Fruit fly (Drosophila melanogaster) whole organism, embryonic: ENCODE data around the gene Etfb.

Experiments used
- C15 ChIP-seq: fragments of 200-800 bp; sonication (Bioruptor generic); IDR thresholded peaks from 3 replicates; pipeline ENCODE4 v1.3.6; 2022; ENCODE audit warnings: missing biosample characterization, missing genetic modification characterization
- CG10431 ChIP-seq: fragments of 200-800 bp; sonication (Bioruptor generic); optimal IDR thresholded peaks from 3 replicates; lab custom pipeline; 2018; ENCODE audit warnings: missing biosample characterization, mild to moderate bottlenecking, missing genetic modification characterization
- CG11456 ChIP-seq: fragments of 200-800 bp; sonication (Bioruptor generic); IDR thresholded peaks from 3 replicates; pipeline ENCODE4 v1.3.6; 2022; ENCODE audit warnings: missing biosample characterization, missing genetic modification characterization
- CG1233 ChIP-seq: fragments of 200-800 bp; sonication (Bioruptor generic); optimal IDR thresholded peaks from 4 replicates; lab custom pipeline; 2018; ENCODE audit warnings: missing biosample characterization, mild to moderate bottlenecking, missing genetic modification characterization
- CG12659 ChIP-seq: fragments of 200-800 bp; sonication (Bioruptor generic); optimal IDR thresholded peaks from 3 replicates; lab custom pipeline; 2017; ENCODE audit warnings: mild to moderate bottlenecking, missing biosample characterization, missing genetic modification reagents, missing genetic modification characterization
- CG13287 ChIP-seq: fragments of 200-800 bp; sonication (Bioruptor generic); IDR thresholded peaks from 2 replicates; pipeline ENCODE4 v1.3.6; 2022; ENCODE audit warnings: missing biosample characterization, missing genetic modification characterization; ENCODE audit not compliant: partially characterized antibody
- CG14441 ChIP-seq: fragments of 200-800 bp; sonication (Bioruptor generic); IDR thresholded peaks from 2 replicates; pipeline ENCODE4 v1.3.6; 2022; ENCODE audit warnings: missing biosample characterization, missing genetic modification characterization
- CG15696 ChIP-seq: fragments of 200-800 bp; sonication (Bioruptor generic); optimal IDR thresholded peaks from 2 replicates; lab custom pipeline; 2019; ENCODE audit warnings: missing biosample characterization, mild to moderate bottlenecking, missing genetic modification characterization, moderate library complexity
- CG1647 ChIP-seq: fragments of 200-800 bp; sonication (Bioruptor generic); optimal IDR thresholded peaks from 3 replicates; lab custom pipeline; 2016; ENCODE audit warnings: missing biosample characterization, missing genetic modification characterization
- CG17568 ChIP-seq: fragments of 200-800 bp; sonication (Bioruptor generic); optimal IDR thresholded peaks from 2 replicates; lab custom pipeline; 2018; ENCODE audit warnings: missing biosample characterization, mild to moderate bottlenecking, missing genetic modification characterization, moderate library complexity
- CG2875 ChIP-seq: fragments of 200-800 bp; sonication (Bioruptor generic); optimal IDR thresholded peaks from 2 replicates; lab custom pipeline; 2017; ENCODE audit warnings: missing biosample characterization, mild to moderate bottlenecking, missing genetic modification characterization, missing genetic modification reagents
- CG31224 ChIP-seq: fragments of 200-800 bp; sonication (Bioruptor generic); IDR thresholded peaks from 2 replicates; pipeline ENCODE4 v1.3.6; 2022; ENCODE audit warnings: missing biosample characterization, missing genetic modification characterization
- CG4820 ChIP-seq: fragments of 200-800 bp; sonication (Bioruptor generic); optimal IDR thresholded peaks from 3 replicates; lab custom pipeline; 2016; ENCODE audit warnings: missing biosample characterization, missing genetic modification characterization
- CG5245 ChIP-seq: fragments of 200-800 bp; sonication (Bioruptor generic); optimal IDR thresholded peaks from 3 replicates; lab custom pipeline; 2016; ENCODE audit warnings: missing biosample characterization, missing genetic modification characterization
- CG6654 ChIP-seq: fragments of 200-800 bp; sonication (Bioruptor generic); optimal IDR thresholded peaks from 2 replicates; lab custom pipeline; 2017; ENCODE audit warnings: missing biosample characterization, mild to moderate bottlenecking, missing genetic modification characterization
- CG6813 ChIP-seq: fragments of 200-800 bp; sonication (Bioruptor generic); optimal IDR thresholded peaks from 2 replicates; lab custom pipeline; 2017; ENCODE audit warnings: missing biosample characterization, missing genetic modification characterization, mild to moderate bottlenecking, moderate library complexity, missing genetic modification reagents
- CG6854 ChIP-seq: fragments of 200-800 bp; sonication (Bioruptor generic); optimal IDR thresholded peaks from 3 replicates; lab custom pipeline; 2017; ENCODE audit warnings: missing biosample characterization, mild to moderate bottlenecking, missing genetic modification characterization
- CG8281 ChIP-seq: fragments of 200-800 bp; sonication (Bioruptor generic); optimal IDR thresholded peaks from 2 replicates; lab custom pipeline; 2018; ENCODE audit warnings: missing biosample characterization, mild to moderate bottlenecking, missing genetic modification characterization, moderate library complexity
- CG8359 ChIP-seq: fragments of 200-800 bp; sonication (Bioruptor generic); optimal IDR thresholded peaks from 2 replicates; lab custom pipeline; 2017; ENCODE audit warnings: missing biosample characterization, mild to moderate bottlenecking, missing genetic modification characterization, borderline replicate concordance
- CG9932 ChIP-seq: fragments of 200-800 bp; sonication (Bioruptor generic); IDR thresholded peaks from 2 replicates; pipeline ENCODE4 v1.3.6; 2022; ENCODE audit warnings: missing biosample characterization, missing genetic modification characterization
- Chrac-16 ChIP-seq: fragments of 200-800 bp; sonication (Bioruptor generic); optimal IDR thresholded peaks from 3 replicates; lab custom pipeline; 2016; ENCODE audit warnings: missing biosample characterization, missing genetic modification characterization
- E2f1 ChIP-seq: fragments of 200-800 bp; sonication (Bioruptor generic); IDR thresholded peaks from 2 replicates; pipeline ENCODE4 v1.3.6; 2022; ENCODE audit warnings: missing biosample characterization, missing genetic modification characterization
- GATAe ChIP-seq: fragments of 200-800 bp; sonication (Bioruptor generic); conservative IDR thresholded peaks from 2 replicates; pipeline ENCODE4 v1.3.6; 2022; ENCODE audit warnings: missing biosample characterization, missing genetic modification characterization
- HLHmδ ChIP-seq: fragments of 200-800 bp; sonication (Bioruptor generic); optimal IDR thresholded peaks from 2 replicates; lab custom pipeline; 2018; ENCODE audit warnings: missing biosample characterization, mild to moderate bottlenecking, missing genetic modification characterization, moderate library complexity
- Hr3 ChIP-seq: fragments of 200-800 bp; sonication (Bioruptor generic); optimal IDR thresholded peaks from 3 replicates; lab custom pipeline; 2016; ENCODE audit warnings: missing biosample characterization, missing genetic modification characterization
- Hr51 ChIP-seq, 2 experiments: fragments of 200-800 bp; sonication (Bioruptor generic); optimal IDR thresholded peaks; 2 replicates in 1 of 2; 3 replicates in 1 of 2; lab custom pipeline; 2016 to 2018; ENCODE audit warnings: missing biosample characterization in 2 of 2, missing genetic modification characterization in 2 of 2, mild to moderate bottlenecking in 1 of 2, moderate library complexity in 1 of 2
- Lim3 ChIP-seq: fragments of 200-800 bp; sonication (Bioruptor generic); IDR thresholded peaks from 2 replicates; pipeline ENCODE4 v1.3.6; 2022; ENCODE audit warnings: missing biosample characterization, missing genetic modification characterization
- Myb ChIP-seq: fragments of 200-800 bp; sonication (Bioruptor generic); optimal IDR thresholded peaks from 2 replicates; lab custom pipeline; 2016; ENCODE audit warnings: missing biosample characterization, missing genetic modification characterization
- PHDP ChIP-seq: fragments of 200-800 bp; sonication (Bioruptor generic); optimal IDR thresholded peaks from 3 replicates; lab custom pipeline; 2018; ENCODE audit warnings: missing biosample characterization, mild to moderate bottlenecking, missing genetic modification characterization, moderate library complexity
- Sry-δ ChIP-seq: fragments of 200-800 bp; sonication (Bioruptor generic); optimal IDR thresholded peaks from 2 replicates; lab custom pipeline; 2016; ENCODE audit warnings: missing biosample characterization, missing genetic modification characterization
- Ssrp ChIP-seq: fragments of 200-800 bp; sonication (Bioruptor generic); optimal IDR thresholded peaks from 2 replicates; lab custom pipeline; 2018; ENCODE audit warnings: missing biosample characterization, mild to moderate bottlenecking, missing genetic modification characterization, moderate library complexity
- Stat92E ChIP-seq, 3 experiments: fragments of >200 bp in 2 of 3; fragments of 200-800 bp in 1 of 3; sonication (Bioruptor generic) in 1 of 3; optimal IDR thresholded peaks; 2 replicates each; lab custom pipeline; 2017 to 2019; ENCODE audit warnings: missing biosample characterization in 3 of 3, missing genetic modification characterization in 3 of 3, mild to moderate bottlenecking in 1 of 3, moderate library complexity in 1 of 3
- YL-1 ChIP-seq: fragments of 200-800 bp; sonication (Bioruptor generic); optimal IDR thresholded peaks from 3 replicates; lab custom pipeline; 2017; ENCODE audit warnings: missing biosample characterization, mild to moderate bottlenecking, missing genetic modification characterization
- bab2 ChIP-seq: fragments of 200-800 bp; sonication (Bioruptor generic); optimal IDR thresholded peaks from 2 replicates; lab custom pipeline; 2016; ENCODE audit warnings: missing biosample characterization, missing genetic modification characterization
- bsh ChIP-seq, 2 experiments: fragments of 200-800 bp; sonication (Bioruptor generic); optimal IDR thresholded peaks; 2 replicates each; lab custom pipeline; 2017 to 2018; ENCODE audit warnings: mild to moderate bottlenecking in 2 of 2, missing biosample characterization in 2 of 2, missing genetic modification characterization in 2 of 2, moderate library complexity in 1 of 2
- exex ChIP-seq: fragments of 200-800 bp; sonication (Bioruptor generic); optimal IDR thresholded peaks from 4 replicates; lab custom pipeline; 2018; ENCODE audit warnings: missing biosample characterization, mild to moderate bottlenecking, missing genetic modification characterization, moderate library complexity
- eyg ChIP-seq: fragments of 200-800 bp; sonication (Bioruptor generic); optimal IDR thresholded peaks from 3 replicates; lab custom pipeline; 2016; ENCODE audit warnings: missing biosample characterization, missing genetic modification characterization
- fd3F ChIP-seq: fragments of 200-800 bp; sonication (Bioruptor generic); optimal IDR thresholded peaks from 2 replicates; lab custom pipeline; 2018; ENCODE audit warnings: missing biosample characterization, mild to moderate bottlenecking, missing genetic modification characterization, moderate library complexity
- hb ChIP-seq: fragments of 200-800 bp; sonication (Bioruptor generic); IDR thresholded peaks from 3 replicates; pipeline ENCODE4 v1.3.6; 2022; ENCODE audit warnings: missing biosample characterization, missing genetic modification characterization; ENCODE audit not compliant: partially characterized antibody
- lilli ChIP-seq: fragments of 200-800 bp; sonication (Bioruptor generic); optimal IDR thresholded peaks from 3 replicates; lab custom pipeline; 2016; ENCODE audit warnings: missing biosample characterization, missing genetic modification characterization
- ro ChIP-seq: fragments of 200-800 bp; sonication (Bioruptor generic); IDR thresholded peaks from 2 replicates; pipeline ENCODE4 v1.3.6; 2022; ENCODE audit warnings: missing biosample characterization, missing genetic modification characterization
- salm ChIP-seq: fragments of 200-800 bp; sonication (Bioruptor generic); optimal IDR thresholded peaks from 2 replicates; lab custom pipeline; 2018; ENCODE audit warnings: missing biosample characterization, mild to moderate bottlenecking, missing genetic modification characterization
- sens ChIP-seq: fragments of 200-800 bp; sonication (Bioruptor generic); peaks from one replicate; lab custom pipeline; 2016; ENCODE audit warnings: missing biosample characterization, missing genetic modification characterization
- sisA ChIP-seq: fragments of 200-800 bp; sonication (Bioruptor generic); IDR thresholded peaks from 2 replicates; pipeline ENCODE4 v1.3.6; 2022; ENCODE audit warnings: missing biosample characterization, missing genetic modification characterization
- sna ChIP-seq: fragments of 200-800 bp; sonication (Bioruptor generic); IDR thresholded peaks from 2 replicates; pipeline ENCODE4 v1.3.6; 2022; ENCODE audit warnings: missing biosample characterization, missing genetic modification characterization; ENCODE audit not compliant: partially characterized antibody
- tio ChIP-seq: fragments of 200-800 bp; sonication (Bioruptor generic); optimal IDR thresholded peaks from 2 replicates; lab custom pipeline; 2017; ENCODE audit warnings: missing biosample characterization, missing genetic modification characterization, inconsistent platforms
- trem ChIP-seq: fragments of 200-800 bp; optimal IDR thresholded peaks from 3 replicates; lab custom pipeline; 2019; ENCODE audit warnings: missing biosample characterization, mild to moderate bottlenecking, missing genetic modification characterization, moderate library complexity
- vnd ChIP-seq: fragments of 200-800 bp; sonication (Bioruptor generic); IDR thresholded peaks from 3 replicates; pipeline ENCODE4 v1.3.6; 2022; ENCODE audit warnings: missing biosample characterization, missing genetic modification characterization; ENCODE audit not compliant: partially characterized antibody

Gene Etfb

dm6 chr3R:29798966-29799680 lies 3.6 kb downstream of the Etfb start, which contains the start of the genes Rnb and Drice (continued):
- TF ChIP-seq salm (tag; lab: Kevin White, UChicago) (no peak), CG6854 (GFP tag; lab: Kevin White, UChicago) (peak; percentile 50), tio (GFP tag; lab: Kevin White, UChicago) (no peak), Stat92E (GFP tag; optimal IDR thresholded peaks at IDR 0.05; lab: Kevin White, UChicago) (peak in 1 of 3 experiments; percentile 51), CG15696 (tag; lab: Kevin White, UChicago) (peak; percentile 84), ro (0 out of 2 replicates have a peak, but pooled peaks have one; percentile 21), HLHmδ (no peak), CG6813 (peak; percentile 28), CG4820 (GFP tag; lab: Kevin White, UChicago) (peak; percentile 16), CG10431 (GFP tag; lab: Kevin White, UChicago) (no peak), Ssrp (tag; lab: Kevin White, UChicago) (peak; percentile 18), C15 (GFP tag; lab: Robert Waterston, UW) (no peak), trem (peak; percentile 45), lilli (GFP tag; lab: Kevin White, UChicago) (peak; percentile 48), CG12659 (peak; percentile 73), CG8281 (tag; lab: Kevin White, UChicago) (peak; percentile 40), GATAe (no peak), sisA (GFP tag; lab: Robert Waterston, UW) (peak; percentile 13; the same call in 1 of the 2 replicates), CG13287 (GFP tag; lab: Robert Waterston, UW) (peak; percentile 81), YL-1 (GFP tag; lab: Kevin White, UChicago) (peak; percentile 84), CG6654 (GFP tag; lab: Kevin White, UChicago) (peak; percentile 99), Myb (GFP tag; lab: Kevin White, UChicago) (peak; percentile 66), CG17568 (GFP tag; lab: Kevin White, UChicago) (no peak), hb (no peak), bab2 (peak; percentile 18), Sry-δ (peak; percentile 65), CG2875 (GFP tag; lab: Kevin White, UChicago) (no peak), Hr3 (GFP tag; lab: Kevin White, UChicago) (peak; percentile 41), CG14441 (peak; percentile 43; the same call in 1 of the 2 replicates), CG11456 (GFP tag; lab: Robert Waterston, UW) (no peak), Lim3 (GFP tag; lab: Robert Waterston, UW) (no peak), exex (tag; lab: Kevin White, UChicago) (no peak), CG8359 (GFP tag; lab: Kevin White, UChicago) (peak; percentile 2), CG5245 (GFP tag; lab: Kevin White, UChicago) (peak; percentile 6), vnd (GFP tag; lab: Robert Waterston, UW) (peak; percentile 63), bsh (GFP tag; optimal IDR thresholded peaks at IDR 0.05; lab: Kevin White, UChicago) (peak in 1 of 2 experiments; percentile 35), eyg (GFP tag; lab: Kevin White, UChicago) (no peak), CG1647 (no peak), CG9932 (GFP tag; lab: Robert Waterston, UW) (peak; percentile 72), CG1233 (GFP tag; lab: Kevin White, UChicago) (peak; percentile 63), Chrac-16 (GFP tag; lab: Kevin White, UChicago) (peak; percentile 12), E2f1 (peak; percentile 53), fd3F (GFP tag; lab: Kevin White, UChicago) (peak; percentile 28), sens (GFP tag; lab: Kevin White, UChicago) (peak; percentile 79), sna (GFP tag; lab: Robert Waterston, UW) (peak; percentile 74), PHDP (no peak), Hr51 (GFP tag; optimal IDR thresholded peaks at IDR 0.05; lab: Kevin White, UChicago) (no peak), CG31224 (peak; percentile 43; the same call in 1 of the 2 replicates)
